Worm (Caenorhabditis elegans) whole organism, L2 larva: Measurements from ENCODE around the gene R12C12.9.

Experiments
- C34F6.9 ChIP-seq: fragments of 150-350 bp; optimal IDR thresholded peaks from 2 replicates; lab custom pipeline; 2014; ENCODE audit warnings: missing biosample characterization, missing genetic modification characterization
- F13H6.1 ChIP-seq: sonication (generic microtip); optimal IDR thresholded peaks from 2 replicates; lab custom pipeline; 2016; ENCODE audit warnings: missing genetic modification characterization, missing compliant biosample characterization
- R02D3.7 ChIP-seq: fragments of 150-350 bp; optimal IDR thresholded peaks from 2 replicates; lab custom pipeline; 2014; ENCODE audit warnings: missing biosample characterization, missing genetic modification characterization
- Y55F3AM.14 ChIP-seq: fragments of 200-800 bp; sonication (Bioruptor generic); optimal IDR thresholded peaks from 2 replicates; lab custom pipeline; 2018; ENCODE audit warnings: mild to moderate bottlenecking, missing genetic modification characterization, missing compliant biosample characterization
- ZK546.5 ChIP-seq: sonication (generic microtip); optimal IDR thresholded peaks from 2 replicates; lab custom pipeline; 2017; ENCODE audit warnings: missing biosample characterization, missing genetic modification characterization
- alr-1 ChIP-seq: fragments of 150-350 bp; optimal IDR thresholded peaks from 2 replicates; lab custom pipeline; 2014; ENCODE audit warnings: missing biosample characterization, missing genetic modification characterization
- aly-2 ChIP-seq: fragments of 150-350 bp; optimal IDR thresholded peaks from 2 replicates; lab custom pipeline; 2014; ENCODE audit warnings: missing biosample characterization, missing genetic modification characterization
- ama-1 ChIP-seq: fragments of 150-350 bp; optimal IDR thresholded peaks from 2 replicates; lab custom pipeline; 2018; ENCODE audit warnings: inconsistent platforms
- blmp-1 ChIP-seq: sonication (generic microtip); optimal IDR thresholded peaks from 2 replicates; lab custom pipeline; 2017; ENCODE audit warnings: missing genetic modification characterization, mild to moderate bottlenecking, missing compliant biosample characterization, antibody characterized with exemption, moderate library complexity; ENCODE audit not compliant: insufficient read depth
- ceh-16 ChIP-seq: fragments of 150-350 bp; optimal IDR thresholded peaks from 2 replicates; lab custom pipeline; 2014; ENCODE audit warnings: missing biosample characterization, missing genetic modification characterization
- crh-2 ChIP-seq: sonication (generic microtip); optimal IDR thresholded peaks from 2 replicates; lab custom pipeline; 2017; ENCODE audit warnings: missing biosample characterization, missing genetic modification characterization
- dmd-4 ChIP-seq: sonication (generic microtip); optimal IDR thresholded peaks from 2 replicates; lab custom pipeline; 2017; ENCODE audit warnings: missing biosample characterization, missing genetic modification characterization
- egl-27 ChIP-seq: sonication (generic microtip); optimal IDR thresholded peaks from 3 replicates; lab custom pipeline; 2017; ENCODE audit warnings: missing biosample characterization, missing genetic modification reagents, missing genetic modification characterization
- elt-1 ChIP-seq: fragments of 150-350 bp; optimal IDR thresholded peaks from 2 replicates; lab custom pipeline; 2014; ENCODE audit warnings: missing biosample characterization, missing genetic modification characterization
- elt-3 ChIP-seq: sonication (generic microtip); optimal IDR thresholded peaks from 2 replicates; lab custom pipeline; 2017; ENCODE audit warnings: missing biosample characterization, missing genetic modification characterization
- fos-1 ChIP-seq: fragments of 150-350 bp; optimal IDR thresholded peaks from 2 replicates; lab custom pipeline; 2014; ENCODE audit warnings: missing biosample characterization, missing genetic modification characterization
- gmeb-1 ChIP-seq: fragments of 150-350 bp; optimal IDR thresholded peaks from 2 replicates; lab custom pipeline; 2014; ENCODE audit warnings: missing biosample characterization, missing genetic modification characterization
- lin-11 ChIP-seq: fragments of 150-350 bp; sonication (generic microtip); optimal IDR thresholded peaks from 2 replicates; lab custom pipeline; 2014; ENCODE audit warnings: missing biosample characterization, missing genetic modification characterization, inconsistent platforms, mixed read lengths
- lin-13 ChIP-seq: fragments of 150-350 bp; optimal IDR thresholded peaks from 2 replicates; lab custom pipeline; 2014; ENCODE audit warnings: missing biosample characterization, missing genetic modification reagents, missing genetic modification characterization
- lin-39 ChIP-seq: fragments of 150-350 bp; optimal IDR thresholded peaks from 2 replicates; lab custom pipeline; 2014; ENCODE audit warnings: missing biosample characterization, missing genetic modification reagents, missing genetic modification characterization
- lsy-2 ChIP-seq, 2 experiments: fragments of 150-350 bp in 1 of 2; sonication (generic microtip) in 1 of 2; optimal IDR thresholded peaks; 2 replicates each; lab custom pipeline; 2014 to 2017; ENCODE audit warnings: missing biosample characterization in 2 of 2, missing genetic modification characterization in 2 of 2
- mab-5 ChIP-seq: fragments of 150-350 bp; optimal IDR thresholded peaks from 2 replicates; lab custom pipeline; 2014; ENCODE audit warnings: missing biosample characterization, missing genetic modification characterization
- mbf-1 ChIP-seq: sonication (generic microtip); optimal IDR thresholded peaks from 2 replicates; lab custom pipeline; 2017; ENCODE audit warnings: missing biosample characterization, missing genetic modification characterization
- mdl-1 ChIP-seq, 2 experiments: fragments of 150-350 bp in 1 of 2; sonication (generic microtip) in 1 of 2; optimal IDR thresholded peaks; 2 replicates each; lab custom pipeline; 2017; ENCODE audit warnings: missing biosample characterization in 2 of 2, missing genetic modification characterization in 2 of 2
- nhr-10 ChIP-seq: sonication (generic microtip); optimal IDR thresholded peaks from 2 replicates; lab custom pipeline; 2017; ENCODE audit warnings: missing biosample characterization, missing genetic modification characterization
- nhr-11 ChIP-seq: fragments of 150-350 bp; optimal IDR thresholded peaks from 2 replicates; lab custom pipeline; 2014; ENCODE audit warnings: missing biosample characterization, missing genetic modification characterization
- nhr-12 ChIP-seq: fragments of 150-350 bp; optimal IDR thresholded peaks from 2 replicates; lab custom pipeline; 2014; ENCODE audit warnings: missing biosample characterization, missing genetic modification characterization
- nhr-129 ChIP-seq: fragments of 150-350 bp; optimal IDR thresholded peaks from 2 replicates; lab custom pipeline; 2014; ENCODE audit warnings: missing biosample characterization, missing genetic modification characterization
- nhr-21 ChIP-seq: fragments of 150-350 bp; optimal IDR thresholded peaks from 2 replicates; lab custom pipeline; 2014; ENCODE audit warnings: missing biosample characterization, missing genetic modification characterization
- nhr-23 ChIP-seq: fragments of 150-350 bp; optimal IDR thresholded peaks from 2 replicates; lab custom pipeline; 2014; ENCODE audit warnings: missing biosample characterization, missing genetic modification reagents, missing genetic modification characterization
- nhr-237 ChIP-seq: fragments of 150-350 bp; optimal IDR thresholded peaks from 2 replicates; lab custom pipeline; 2014; ENCODE audit warnings: missing biosample characterization, missing genetic modification characterization
- nhr-25 ChIP-seq: fragments of 150-350 bp; sonication (generic microtip); optimal IDR thresholded peaks from 3 replicates; lab custom pipeline; 2014; ENCODE audit warnings: missing biosample characterization, missing genetic modification characterization
- nhr-6 ChIP-seq: fragments of 150-350 bp; optimal IDR thresholded peaks from 2 replicates; lab custom pipeline; 2014; ENCODE audit warnings: missing biosample characterization, missing genetic modification characterization
- nhr-77 ChIP-seq: fragments of 150-350 bp; optimal IDR thresholded peaks from 2 replicates; lab custom pipeline; 2014; ENCODE audit warnings: missing biosample characterization, missing genetic modification characterization
- peb-1 ChIP-seq: fragments of 150-350 bp; optimal IDR thresholded peaks from 2 replicates; lab custom pipeline; 2014; ENCODE audit warnings: missing biosample characterization, missing genetic modification characterization
- sem-4 ChIP-seq: fragments of 150-350 bp; optimal IDR thresholded peaks from 2 replicates; lab custom pipeline; 2014; ENCODE audit warnings: missing biosample characterization, missing genetic modification reagents, missing genetic modification characterization
- skn-1 ChIP-seq: sonication (generic microtip); optimal IDR thresholded peaks from 2 replicates; lab custom pipeline; 2017; ENCODE audit warnings: missing biosample characterization, missing genetic modification characterization
- sma-3 ChIP-seq: sonication (generic microtip); optimal IDR thresholded peaks from 2 replicates; lab custom pipeline; 2016; ENCODE audit warnings: missing genetic modification reagents, missing genetic modification characterization, missing compliant biosample characterization
- sma-9 ChIP-seq, 2 experiments: fragments of 150-350 bp in 1 of 2; sonication (generic microtip) in 1 of 2; optimal IDR thresholded peaks; 2 replicates each; lab custom pipeline; 2014 to 2016; ENCODE audit warnings: missing genetic modification characterization in 2 of 2, mild to moderate bottlenecking in 1 of 2, missing biosample characterization in 1 of 2, missing compliant biosample characterization in 1 of 2, missing genetic modification reagents in 1 of 2, moderate library complexity in 1 of 2
- unc-39 ChIP-seq: fragments of 150-350 bp; optimal IDR thresholded peaks from 2 replicates; lab custom pipeline; 2014; ENCODE audit warnings: missing biosample characterization, missing genetic modification characterization
- unc-55 ChIP-seq: fragments of 150-350 bp; sonication (generic microtip); optimal IDR thresholded peaks from 3 replicates; lab custom pipeline; 2014; ENCODE audit warnings: missing biosample characterization, missing genetic modification reagents, missing genetic modification characterization
- unc-62 ChIP-seq: fragments of 150-350 bp; optimal IDR thresholded peaks from 2 replicates; lab custom pipeline; 2014; ENCODE audit warnings: missing biosample characterization, missing genetic modification reagents, missing genetic modification characterization
- ztf-1 ChIP-seq: fragments of 200-800 bp; sonication (Bioruptor generic); conservative IDR thresholded peaks from 2 replicates; pipeline ENCODE4 v1.3.6; 2022; ENCODE audit warnings: missing genetic modification characterization, missing compliant biosample characterization

The R12C12.9 gene

ce11 chrII:6055927-6056326, 31.1 kb upstream of the R12C12.9 start, which contains the start of gene R12C12.7:
Gene R12C12.7, minus strand, starts transcription at chrII:6055985.
- no peak for TF ChIP-seq nhr-23 (tag; lab: Kevin White, UChicago)
- TF ChIP-seq unc-55: peak; percentile 19
- no peak for TF ChIP-seq gmeb-1 (tag; lab: Kevin White, UChicago)

- no peak for TF ChIP-seq mdl-1 (tag; optimal IDR thresholded peaks at IDR 0.05; lab: Kevin White, UChicago)
- TF ChIP-seq fos-1 (tag; lab: Kevin White, UChicago): peak; percentile 33
- TF ChIP-seq sma-9 (GFP tag; optimal IDR thresholded peaks at IDR 0.05; lab: Kevin White, UChicago): peak; percentile 51
- no peak for TF ChIP-seq sma-9 (tag; optimal IDR thresholded peaks at IDR 0.05; lab: Kevin White, UChicago)
- TF ChIP-seq lin-11 (tag; lab: Kevin White, UChicago): no peak
- no peak for TF ChIP-seq ztf-1
- TF ChIP-seq mab-5 (tag; lab: Kevin White, UChicago): no peak
- TF ChIP-seq C34F6.9 (tag; lab: Kevin White, UChicago): no peak
- peak; percentile 11 for TF ChIP-seq crh-2 (tag; lab: Kevin White, UChicago)
These were observed 25.3 kb upstream of the R12C12.9 start, which contains the start of gene gldc-1 for ce11 chrII:6050120-6050519. Gene gldc-1, plus strand, starts transcription at chrII:6050420.

- TF ChIP-seq nhr-21 (tag; lab: Kevin White, UChicago): no peak
- no peak for TF ChIP-seq mbf-1 (tag; lab: Kevin White, UChicago)
- peak; percentile 57 for TF ChIP-seq fos-1 (tag; lab: Kevin White, UChicago)
- no peak for TF ChIP-seq ama-1
- TF ChIP-seq F13H6.1 (tag; lab: Kevin White, UChicago): no peak
- TF ChIP-seq crh-2 (tag; lab: Kevin White, UChicago): peak; percentile 54
- peak; percentile 3 for TF ChIP-seq gmeb-1 (tag; lab: Kevin White, UChicago)
- TF ChIP-seq sma-9 (GFP tag; optimal IDR thresholded peaks at IDR 0.05; lab: Kevin White, UChicago): peak; percentile 59
- TF ChIP-seq sma-9 (tag; optimal IDR thresholded peaks at IDR 0.05; lab: Kevin White, UChicago): no peak
- TF ChIP-seq unc-62: no peak
- TF ChIP-seq lsy-2 (tag; optimal IDR thresholded peaks at IDR 0.05; lab: Kevin White, UChicago): no peak
- TF ChIP-seq sma-3: peak; percentile 3
- TF ChIP-seq, all 48 proteins: peak for 5
These were observed 24.8 kb upstream of the R12C12.9 start for ce11 chrII:6049546-6049945.

ce11 chrII:6047639-6048159, 22.9 kb upstream of the R12C12.9 start, which contains the start of the genes R12C12.6 and ran-5:
Gene R12C12.6, minus strand, starts transcription at chrII:6047867.
Gene ran-5, plus strand, starts transcription at chrII:6048109.
- TF ChIP-seq mdl-1 (tag; optimal IDR thresholded peaks at IDR 0.05; lab: Kevin White, UChicago): peak in 1 of 2 experiments; percentile 32
- peak; percentile 22 for TF ChIP-seq lin-11 (tag; lab: Kevin White, UChicago)
- no peak for TF ChIP-seq skn-1 (tag; lab: Kevin White, UChicago)
- no peak for TF ChIP-seq alr-1 (tag; lab: Kevin White, UChicago)
- TF ChIP-seq gmeb-1 (tag; lab: Kevin White, UChicago): peak; percentile 89
- TF ChIP-seq crh-2 (tag; lab: Kevin White, UChicago): peak; percentile 84
- TF ChIP-seq fos-1 (tag; lab: Kevin White, UChicago): peak; percentile 71
- no peak for TF ChIP-seq aly-2 (tag; lab: Kevin White, UChicago)
- peak; percentile 50 for TF ChIP-seq nhr-10 (tag; lab: Kevin White, UChicago)
- no peak for TF ChIP-seq lin-39 (tag; lab: Kevin White, UChicago)
- peak; percentile 75 for TF ChIP-seq lin-13 (GFP tag; lab: Kevin White, UChicago)
- peak; percentile 76 for TF ChIP-seq sma-3
- no peak for TF ChIP-seq nhr-23 (tag; lab: Kevin White, UChicago)
- peak; percentile 71 for TF ChIP-seq egl-27 (tag; lab: Kevin White, UChicago)
- no peak for TF ChIP-seq ZK546.5
- TF ChIP-seq ztf-1: no peak
- TF ChIP-seq F13H6.1 (tag; lab: Kevin White, UChicago): peak; percentile 83
- peak; percentile 85 for TF ChIP-seq nhr-25
- no peak for TF ChIP-seq nhr-237
- TF ChIP-seq nhr-11: no peak
- peak; percentile 64 for TF ChIP-seq ama-1
- TF ChIP-seq nhr-6 (tag; lab: Kevin White, UChicago): peak; percentile 76
- peak; percentile 70 for TF ChIP-seq sem-4 (tag; lab: Kevin White, UChicago)
- TF ChIP-seq nhr-12 (tag; lab: Kevin White, UChicago): no peak
- TF ChIP-seq nhr-77: no peak
- TF ChIP-seq peb-1 (tag; lab: Kevin White, UChicago): no peak
- TF ChIP-seq Y55F3AM.14 (GFP tag; lab: Kevin White, UChicago): no peak
- TF ChIP-seq sma-9 (GFP tag; optimal IDR thresholded peaks at IDR 0.05; lab: Kevin White, UChicago): peak; percentile 93
- TF ChIP-seq sma-9 (tag; optimal IDR thresholded peaks at IDR 0.05; lab: Kevin White, UChicago): no peak
- no peak for TF ChIP-seq elt-1 (tag; lab: Kevin White, UChicago)
- peak; percentile 67 for TF ChIP-seq nhr-129
- TF ChIP-seq dmd-4 (tag; lab: Kevin White, UChicago): no peak
- TF ChIP-seq nhr-21 (tag; lab: Kevin White, UChicago): peak; percentile 74
- peak; percentile 87 to 93 for TF ChIP-seq lsy-2 (tag; optimal IDR thresholded peaks at IDR 0.05; lab: Kevin White, UChicago)
- TF ChIP-seq blmp-1 (tag; lab: Kevin White, UChicago): peak; percentile 27
- no peak for TF ChIP-seq unc-39
- no peak for TF ChIP-seq mbf-1 (tag; lab: Kevin White, UChicago)
- TF ChIP-seq unc-55: peak; percentile 89
- TF ChIP-seq ceh-16 (tag; lab: Kevin White, UChicago): peak; percentile 70
- no peak for TF ChIP-seq elt-3 (tag; lab: Kevin White, UChicago)
- peak; percentile 37 for TF ChIP-seq R02D3.7 (tag; lab: Kevin White, UChicago)
